Fruit fly (Drosophila melanogaster): Measurements from ENCODE around the gene CG13078.

CG13078 gene

DNA sequence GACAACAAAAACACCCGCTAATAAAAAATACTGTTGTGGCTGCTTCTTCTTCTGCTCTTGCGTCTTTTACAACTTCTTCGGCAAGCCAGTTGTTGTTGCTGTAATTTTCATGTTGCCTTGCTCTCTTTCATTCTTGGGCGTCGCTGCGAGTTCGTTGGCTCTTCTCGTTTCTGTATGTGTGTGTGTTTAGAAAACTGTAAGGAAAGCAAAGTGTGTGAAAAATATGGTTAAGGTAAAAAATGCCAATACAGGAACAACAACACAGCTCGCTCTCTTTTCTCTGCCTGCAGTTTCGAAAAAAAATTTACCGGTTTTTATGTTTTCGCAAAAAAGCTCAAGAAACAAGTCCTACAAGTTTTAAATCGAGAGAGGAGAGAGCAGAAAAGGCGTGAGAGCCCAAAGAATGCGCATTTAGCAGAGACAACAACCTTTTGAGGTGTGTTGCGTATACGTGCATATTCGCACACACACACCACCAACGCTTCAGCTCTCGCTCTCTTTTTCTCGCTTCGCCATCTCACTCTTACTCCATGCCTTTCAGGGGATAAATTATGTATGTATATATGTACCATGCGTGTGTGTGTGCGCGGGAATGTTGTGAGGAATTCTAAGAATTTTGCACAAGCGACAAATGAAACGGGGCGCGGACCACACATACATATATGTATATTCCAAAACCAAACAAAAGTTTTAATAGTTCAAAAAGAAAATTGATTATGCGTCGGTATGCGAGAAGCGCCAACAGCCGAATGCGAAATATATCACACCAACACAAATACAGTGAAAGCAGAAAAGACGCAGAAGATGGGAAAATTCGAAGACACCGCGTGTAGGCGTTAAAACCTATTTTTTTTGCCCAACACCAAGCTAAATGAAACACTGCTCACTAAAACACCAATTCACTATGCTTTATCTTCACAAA, 8.1 kb downstream of the CG13078 start (continued):
- TF ChIP-seq pros (GFP tag; optimal IDR thresholded peaks at IDR 0.05) (peak; percentile 79), CG3163 (GFP tag; optimal IDR thresholded peaks at IDR 0.05) (peak; percentile 45), Ssrp (tag; optimal IDR thresholded peaks at IDR 0.05) (peak; percentile 0), sqz (GFP tag; optimal IDR thresholded peaks at IDR 0.05) (peak; percentile 94), CG11247 (GFP tag; IDR thresholded peaks at IDR 0.05) (no peak), vvl (GFP tag; IDR thresholded peaks at IDR 0.05) (peak; percentile 69), Hr78 (GFP tag; optimal IDR thresholded peaks at IDR 0.05) (no peak), CG8478 (optimal IDR thresholded peaks at IDR 0.05) (peak; percentile 94), CG13624 (GFP tag; optimal IDR thresholded peaks at IDR 0.05) (peak; percentile 58), cad (GFP tag; optimal IDR thresholded peaks at IDR 0.05) (peak; percentile 48), BtbVII (GFP tag; optimal IDR thresholded peaks at IDR 0.05) (peak; percentile 0), HLH4C (GFP tag; IDR thresholded peaks at IDR 0.05; ENCODE audit: partially characterized antibody) (no peak), sd (tag; optimal IDR thresholded peaks at IDR 0.05) (peak; percentile 100), CG10321 (GFP tag; IDR thresholded peaks at IDR 0.05) (peak; percentile 27; the same call in 1 of the 2 replicates), twi (tag; optimal IDR thresholded peaks at IDR 0.05) (no peak), ewg (GFP tag; optimal IDR thresholded peaks at IDR 0.05) (peak; percentile 74), CG12769 (tag; optimal IDR thresholded peaks at IDR 0.05) (peak; percentile 79), Stat92E (GFP tag; optimal IDR thresholded peaks at IDR 0.05) (peak in 1 of 3 experiments; percentile 87), CG4360 (GFP tag; IDR thresholded peaks at IDR 0.05) (peak; percentile 94), z (GFP tag; IDR thresholded peaks at IDR 0.05) (peak; percentile 76; the same call in 2 of the 3 replicates), CG17829 (tag; optimal IDR thresholded peaks at IDR 0.05) (peak; percentile 39), kni (GFP tag; optimal IDR thresholded peaks at IDR 0.05) (peak; percentile 90), nerfin-1 (tag; optimal IDR thresholded peaks at IDR 0.05) (peak; percentile 100), HmgD (GFP tag; optimal IDR thresholded peaks at IDR 0.05) (peak; percentile 16), ci (GFP tag; IDR thresholded peaks at IDR 0.05) (peak; percentile 32; the same call in 1 of the 3 replicates), CoRest (tag; optimal IDR thresholded peaks at IDR 0.05) (no peak), Ets65A (GFP tag) (peak; percentile 55), CG3838 (GFP tag; optimal IDR thresholded peaks at IDR 0.05) (no peak), lola (GFP tag; optimal IDR thresholded peaks at IDR 0.05) (peak in 1 of 3 experiments; percentile 66), CG8290 (GFP tag; optimal IDR thresholded peaks at IDR 0.05) (no peak), CG8290 (tag; optimal IDR thresholded peaks at IDR 0.05) (peak in 1 of 2 experiments; percentile 41), unc-4 (GFP tag; IDR thresholded peaks at IDR 0.05; ENCODE audit: partially characterized antibody) (peak; percentile 31; the same call in 1 of the 2 replicates), CG10431 (GFP tag; optimal IDR thresholded peaks at IDR 0.05) (peak; percentile 79), Doc2 (GFP tag; IDR thresholded peaks at IDR 0.05) (no peak), Drgx (GFP tag; IDR thresholded peaks at IDR 0.05) (0 out of 2 replicates have a peak, but pooled peaks have one; percentile 43), hkb (optimal IDR thresholded peaks at IDR 0.05) (peak; percentile 51), hkb (GFP tag; IDR thresholded peaks at IDR 0.05) (peak; percentile 77), pfk (GFP tag; optimal IDR thresholded peaks at IDR 0.05) (peak; percentile 63), gro (GFP tag; optimal IDR thresholded peaks at IDR 0.05) (peak; percentile 38), Trl (optimal IDR thresholded peaks at IDR 0.05) (peak; percentile 87 to 98), Trl (GFP tag; optimal IDR thresholded peaks at IDR 0.05) (peak; percentile 28), scrt (GFP tag; optimal IDR thresholded peaks at IDR 0.05) (peak; percentile 40), cg (GFP tag; optimal IDR thresholded peaks at IDR 0.05) (peak; percentile 98), nmo (GFP tag; optimal IDR thresholded peaks at IDR 0.05) (peak; percentile 46), HmgZ (tag; optimal IDR thresholded peaks at IDR 0.05) (peak; percentile 40), sens (GFP tag) (peak; percentile 36), amos (GFP tag; IDR thresholded peaks at IDR 0.05; ENCODE audit: partially characterized antibody) (0 out of 2 replicates have a peak, but pooled peaks have one; percentile 11), CG17385 (GFP tag; optimal IDR thresholded peaks at IDR 0.05) (peak; percentile 90)
